Fruit fly (Drosophila melanogaster) whole organism, pupa: Measurements from ENCODE around the gene spartin.

Experiments used
- CG10348 ChIP-seq: fragments of 200-800 bp; sonication (Bioruptor generic); IDR thresholded peaks from 2 replicates; pipeline ENCODE4 v1.3.6; 2022; ENCODE audit warnings: missing biosample characterization, missing genetic modification characterization
- CG12605 ChIP-seq: fragments of 200-800 bp; sonication (Bioruptor generic); IDR thresholded peaks from 2 replicates; pipeline ENCODE4 v1.3.6; 2022; ENCODE audit warnings: missing biosample characterization, missing genetic modification characterization
- CG13204 ChIP-seq: fragments of 200-800 bp; sonication (Bioruptor generic); optimal IDR thresholded peaks from 2 replicates; lab custom pipeline; 2018; ENCODE audit warnings: missing biosample characterization, mild to moderate bottlenecking, missing genetic modification characterization, moderate library complexity
- CG14655 ChIP-seq: fragments of 200-800 bp; sonication (Bioruptor generic); optimal IDR thresholded peaks from 3 replicates; lab custom pipeline; 2017; ENCODE audit warnings: mild to moderate bottlenecking, missing biosample characterization, missing genetic modification reagents, missing genetic modification characterization
- CG15710 ChIP-seq: fragments of 200-800 bp; sonication (Bioruptor generic); optimal IDR thresholded peaks from 2 replicates; lab custom pipeline; 2018; ENCODE audit warnings: missing biosample characterization, mild to moderate bottlenecking, missing genetic modification characterization, moderate library complexity
- CG17806 ChIP-seq: fragments of 200-800 bp; sonication (Bioruptor generic); optimal IDR thresholded peaks from 2 replicates; lab custom pipeline; 2018; ENCODE audit warnings: missing biosample characterization, mild to moderate bottlenecking, missing genetic modification characterization, moderate library complexity
- CG32121 ChIP-seq: fragments of 200-800 bp; sonication (Bioruptor generic); IDR thresholded peaks from 2 replicates; pipeline ENCODE4 v1.3.6; 2022; ENCODE audit warnings: missing biosample characterization, missing genetic modification characterization
- CG34367 ChIP-seq: fragments of 200-800 bp; sonication (Bioruptor generic); optimal IDR thresholded peaks from 2 replicates; lab custom pipeline; 2018; ENCODE audit warnings: missing biosample characterization, mild to moderate bottlenecking, missing genetic modification characterization
- CG4496 ChIP-seq: fragments of 200-800 bp; sonication (Bioruptor generic); IDR thresholded peaks from 3 replicates; pipeline ENCODE4 v1.3.6; 2022; ENCODE audit warnings: missing biosample characterization, missing genetic modification characterization
- CG8159 ChIP-seq: fragments of 200-800 bp; sonication (Bioruptor generic); optimal IDR thresholded peaks from 3 replicates; lab custom pipeline; 2018; ENCODE audit warnings: missing biosample characterization, mild to moderate bottlenecking, missing genetic modification characterization, moderate library complexity
- CG8301 ChIP-seq: fragments of 200-800 bp; sonication (Bioruptor generic); optimal IDR thresholded peaks from 2 replicates; lab custom pipeline; 2018; ENCODE audit warnings: missing biosample characterization, mild to moderate bottlenecking, missing genetic modification characterization
- CG9948 ChIP-seq: fragments of 200-800 bp; sonication (Bioruptor generic); optimal IDR thresholded peaks from 2 replicates; lab custom pipeline; 2018; ENCODE audit warnings: missing biosample characterization, mild to moderate bottlenecking, missing genetic modification characterization, moderate library complexity
- D1 ChIP-seq: fragments of 200-800 bp; sonication (Bioruptor generic); optimal IDR thresholded peaks from 2 replicates; lab custom pipeline; 2018; ENCODE audit warnings: missing biosample characterization, mild to moderate bottlenecking, missing genetic modification characterization, moderate library complexity
- EcR ChIP-seq: fragments of 200-800 bp; sonication (Bioruptor generic); optimal IDR thresholded peaks from 3 replicates; lab custom pipeline; 2019; ENCODE audit warnings: missing biosample characterization, missing genetic modification characterization, mild to moderate bottlenecking, moderate library complexity, missing genetic modification reagents
- Ets98B ChIP-seq: fragments of 200-800 bp; sonication (Bioruptor generic); IDR thresholded peaks from 2 replicates; pipeline ENCODE4 v1.3.6; 2022; ENCODE audit warnings: missing biosample characterization, missing genetic modification characterization
- Pif1A ChIP-seq: fragments of 200-800 bp; sonication (Bioruptor generic); optimal IDR thresholded peaks from 3 replicates; lab custom pipeline; 2016; ENCODE audit warnings: missing biosample characterization, missing genetic modification characterization
- Pif1B ChIP-seq: fragments of 200-800 bp; sonication (Bioruptor generic); optimal IDR thresholded peaks from 3 replicates; lab custom pipeline; 2016; ENCODE audit warnings: missing biosample characterization, missing genetic modification characterization
- Snoo ChIP-seq: fragments of 200-800 bp; sonication (Bioruptor generic); optimal IDR thresholded peaks from 3 replicates; lab custom pipeline; 2017; ENCODE audit warnings: missing biosample characterization, mild to moderate bottlenecking, missing genetic modification characterization, inconsistent platforms
- fd96Ca ChIP-seq: fragments of 200-800 bp; sonication (Bioruptor generic); IDR thresholded peaks from 3 replicates; pipeline ENCODE4 v1.3.6; 2022; ENCODE audit warnings: missing biosample characterization, missing genetic modification characterization
- gl ChIP-seq: fragments of 200-800 bp; sonication (Bioruptor generic); optimal IDR thresholded peaks from 2 replicates; lab custom pipeline; 2018; ENCODE audit warnings: missing biosample characterization, mild to moderate bottlenecking, missing genetic modification characterization
- rn ChIP-seq: fragments of 200-800 bp; sonication (Bioruptor generic); IDR thresholded peaks from 2 replicates; pipeline ENCODE4 v1.3.6; 2022; ENCODE audit warnings: missing biosample characterization, missing genetic modification characterization

The spartin gene

DNA sequence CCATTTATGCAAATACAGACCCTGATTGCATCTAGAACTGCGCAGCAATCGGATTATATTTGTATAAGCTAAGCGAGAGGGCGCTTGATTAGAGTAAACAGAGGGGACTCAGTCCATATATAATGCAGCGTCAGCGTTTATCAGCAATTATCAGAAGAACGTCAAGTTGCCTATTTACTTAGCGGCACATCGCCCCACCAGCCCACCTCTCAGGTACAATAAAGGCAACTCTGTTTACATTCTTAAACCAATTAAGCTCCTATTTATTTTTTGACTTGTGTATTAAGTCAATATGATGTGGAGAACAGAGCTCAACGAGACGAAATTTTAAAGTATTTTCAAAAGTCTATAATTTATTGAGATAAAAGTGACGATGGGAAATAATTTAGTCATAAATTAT is 10.3 kb downstream of the spartin start:
- peak; percentile 80 for TF ChIP-seq CG8159
- peak; percentile 72 for TF ChIP-seq CG13204 (GFP tag; lab: Kevin White, UChicago)
- TF ChIP-seq CG14655 (GFP tag; lab: Kevin White, UChicago), result peak; percentile 75
- 0 out of 2 replicates have a peak, but pooled peaks have one; percentile 17 for TF ChIP-seq rn (GFP tag; lab: Robert Waterston, UW)
- TF ChIP-seq Pif1B (GFP tag; lab: Kevin White, UChicago), result peak; percentile 88
- peak; percentile 44 for TF ChIP-seq EcR (GFP tag; lab: Kevin White, UChicago)
- peak; percentile 91 for TF ChIP-seq gl (tag; lab: Kevin White, UChicago)
- no peak for TF ChIP-seq D1 (tag; lab: Kevin White, UChicago)
- peak; percentile 78 for TF ChIP-seq CG15710 (tag; lab: Kevin White, UChicago)
- peak; percentile 79 for TF ChIP-seq Ets98B
- TF ChIP-seq CG12605 (GFP tag; lab: Robert Waterston, UW), result peak; percentile 66; the same call in 1 of the 2 replicates
- TF ChIP-seq fd96Ca (GFP tag; lab: Robert Waterston, UW), result peak; percentile 61; the same call in 2 of the 3 replicates
- peak; percentile 81 for TF ChIP-seq CG32121 (GFP tag; lab: Robert Waterston, UW)
- peak; percentile 78 for TF ChIP-seq CG34367 (tag; lab: Kevin White, UChicago)
- peak; percentile 81 for TF ChIP-seq Snoo (tag; lab: Kevin White, UChicago)
- peak; percentile 70 for TF ChIP-seq CG17806
- TF ChIP-seq CG8301 (tag; lab: Kevin White, UChicago), result peak; percentile 57
- peak; percentile 87 for TF ChIP-seq CG4496 (GFP tag; lab: Robert Waterston, UW)
- TF ChIP-seq CG9948, result peak; percentile 55
- peak; percentile 92 for TF ChIP-seq Pif1A (GFP tag; lab: Kevin White, UChicago)
- TF ChIP-seq CG10348 (GFP tag; lab: Robert Waterston, UW), result no peak

DNA sequence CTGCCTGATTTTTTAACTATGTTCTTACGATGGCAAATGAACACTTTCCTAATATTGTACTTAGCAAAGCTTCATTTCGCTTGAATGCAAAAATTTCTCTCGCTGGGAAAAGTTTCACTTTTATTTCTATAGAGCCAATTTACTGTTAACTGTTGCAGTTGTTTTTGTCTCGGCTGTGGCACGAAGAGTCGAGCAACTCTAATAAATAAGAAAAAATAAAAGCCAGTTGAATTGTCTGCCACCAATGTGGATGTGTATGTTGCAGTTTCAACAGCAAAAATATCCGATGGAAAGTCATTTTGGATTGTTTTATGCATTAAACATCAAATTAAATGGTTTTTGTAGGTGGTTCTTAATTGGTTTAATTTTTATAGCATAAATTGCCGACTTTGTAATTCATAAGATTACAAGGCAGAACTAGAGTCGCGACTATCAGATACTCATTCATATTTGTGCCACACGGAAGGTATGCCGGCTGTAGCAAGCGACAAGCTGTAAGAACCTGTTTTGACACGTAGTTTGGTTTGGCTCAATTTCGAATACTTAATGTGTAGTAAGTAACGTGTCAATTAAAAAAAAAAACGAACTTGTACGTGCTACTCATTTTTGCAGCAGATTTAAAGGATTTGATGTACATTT is 11.5 kb downstream of the spartin start:
- TF ChIP-seq CG15710 (tag; lab: Kevin White, UChicago) (no peak), CG9948 (no peak), CG12605 (GFP tag; lab: Robert Waterston, UW) (no peak), CG14655 (GFP tag; lab: Kevin White, UChicago) (no peak), CG10348 (GFP tag; lab: Robert Waterston, UW) (no peak), Snoo (tag; lab: Kevin White, UChicago) (no peak), CG13204 (GFP tag; lab: Kevin White, UChicago) (no peak), CG17806 (no peak), gl (tag; lab: Kevin White, UChicago) (no peak), CG8301 (tag; lab: Kevin White, UChicago) (no peak), fd96Ca (GFP tag; lab: Robert Waterston, UW) (no peak)

- peak; percentile 93 for TF ChIP-seq EcR (GFP tag; lab: Kevin White, UChicago)
- peak; percentile 48 for TF ChIP-seq CG8159
- TF ChIP-seq CG34367 (tag; lab: Kevin White, UChicago), result peak; percentile 18
- no peak for TF ChIP-seq Ets98B
- TF ChIP-seq Snoo (tag; lab: Kevin White, UChicago), result peak; percentile 27
- TF ChIP-seq CG32121 (GFP tag; lab: Robert Waterston, UW), result no peak
- peak; percentile 66 for TF ChIP-seq CG9948
- no peak for TF ChIP-seq CG10348 (GFP tag; lab: Robert Waterston, UW)
- TF ChIP-seq Pif1A (GFP tag; lab: Kevin White, UChicago), result peak; percentile 33
- no peak for TF ChIP-seq gl (tag; lab: Kevin White, UChicago)
- TF ChIP-seq fd96Ca (GFP tag; lab: Robert Waterston, UW), result no peak
- TF ChIP-seq rn (GFP tag; lab: Robert Waterston, UW), result no peak
- no peak for TF ChIP-seq CG13204 (GFP tag; lab: Kevin White, UChicago)
- peak; percentile 69 for TF ChIP-seq CG8301 (tag; lab: Kevin White, UChicago)
- TF ChIP-seq CG17806, result no peak
- TF ChIP-seq CG15710 (tag; lab: Kevin White, UChicago), result peak; percentile 26
- no peak for TF ChIP-seq CG12605 (GFP tag; lab: Robert Waterston, UW)
- TF ChIP-seq D1 (tag; lab: Kevin White, UChicago), result no peak
- peak; percentile 81 for TF ChIP-seq CG14655 (GFP tag; lab: Kevin White, UChicago)
- peak; percentile 45 for TF ChIP-seq Pif1B (GFP tag; lab: Kevin White, UChicago)
- no peak; the same call in 2 of the 3 replicates for TF ChIP-seq CG4496 (GFP tag; lab: Robert Waterston, UW)
Observed at dm6 chr3R:4667399-4668201, 13.0 kb downstream of the spartin start.

- TF ChIP-seq CG9948, result no peak
- TF ChIP-seq EcR (GFP tag; lab: Kevin White, UChicago), result peak; percentile 72
- TF ChIP-seq D1 (tag; lab: Kevin White, UChicago), result no peak
- no peak for TF ChIP-seq CG15710 (tag; lab: Kevin White, UChicago)
- TF ChIP-seq CG12605 (GFP tag; lab: Robert Waterston, UW), result no peak
Observed at dm6 chr3R:4676981-4677665, 22.5 kb downstream of the spartin start.
